Worm (Caenorhabditis elegans) whole organism, L3 larva: ENCODE data around the gene clec-137.

ENCODE experiments used
- R02D3.7 ChIP-seq: fragments of 150-350 bp; optimal IDR thresholded peaks from 2 replicates; lab custom pipeline; 2014; ENCODE audit warnings: missing biosample characterization, missing genetic modification characterization
- ZK546.5 ChIP-seq: sonication (generic microtip); optimal IDR thresholded peaks from 2 replicates; lab custom pipeline; 2017; ENCODE audit warnings: missing biosample characterization, missing genetic modification characterization
- aly-2 ChIP-seq: fragments of 150-350 bp; optimal IDR thresholded peaks from 2 replicates; lab custom pipeline; 2014; ENCODE audit warnings: missing biosample characterization, missing genetic modification characterization
- ceh-16 ChIP-seq: sonication (generic microtip); optimal IDR thresholded peaks from 2 replicates; lab custom pipeline; 2017; ENCODE audit warnings: missing biosample characterization, missing genetic modification characterization
- ceh-28 ChIP-seq: fragments of 150-350 bp; optimal IDR thresholded peaks from 2 replicates; lab custom pipeline; 2014; ENCODE audit warnings: missing biosample characterization, missing genetic modification reagents, missing genetic modification characterization
- ceh-9 ChIP-seq: sonication (generic microtip); optimal IDR thresholded peaks from 2 replicates; lab custom pipeline; 2018; ENCODE audit warnings: missing biosample characterization, missing genetic modification characterization
- egl-27 ChIP-seq: sonication (generic microtip); optimal IDR thresholded peaks from 4 replicates; lab custom pipeline; 2017; ENCODE audit warnings: missing biosample characterization, missing genetic modification reagents, missing genetic modification characterization
- egl-5 ChIP-seq: fragments of 150-350 bp; optimal IDR thresholded peaks from 2 replicates; lab custom pipeline; 2017; ENCODE audit warnings: missing biosample characterization, missing genetic modification reagents, missing genetic modification characterization, inconsistent platforms
- elt-1 ChIP-seq: fragments of 150-350 bp; optimal IDR thresholded peaks from 2 replicates; lab custom pipeline; 2014; ENCODE audit warnings: missing biosample characterization, missing genetic modification characterization
- elt-2 ChIP-seq: sonication (generic microtip); optimal IDR thresholded peaks from 2 replicates; lab custom pipeline; 2016; ENCODE audit warnings: missing genetic modification reagents, mild to moderate bottlenecking, missing genetic modification characterization, missing compliant biosample characterization
- elt-3 ChIP-seq, 3 experiments: fragments of 150-350 bp in 1 of 3; sonication (generic microtip) in 2 of 3; optimal IDR thresholded peaks; 2 replicates in 2 of 3; 4 replicates in 1 of 3; lab custom pipeline; 2014 to 2017; ENCODE audit warnings: missing biosample characterization in 3 of 3, missing genetic modification characterization in 3 of 3
- eor-1 ChIP-seq, 2 experiments: fragments of 150-350 bp; optimal IDR thresholded peaks; 2 replicates each; lab custom pipeline; 2014 to 2018; ENCODE audit warnings: missing biosample characterization in 2 of 2, missing genetic modification characterization in 2 of 2
- fkh-10 ChIP-seq: sonication (generic microtip); optimal IDR thresholded peaks from 2 replicates; lab custom pipeline; 2017; ENCODE audit warnings: missing biosample characterization, missing genetic modification reagents, missing genetic modification characterization
- fos-1 ChIP-seq: fragments of 150-350 bp; optimal IDR thresholded peaks from 2 replicates; lab custom pipeline; 2014; ENCODE audit warnings: missing biosample characterization, missing genetic modification characterization
- hmg-11 ChIP-seq: sonication (generic microtip); optimal IDR thresholded peaks from 2 replicates; lab custom pipeline; 2016; ENCODE audit warnings: missing genetic modification characterization, missing compliant biosample characterization
- lin-15B ChIP-seq: fragments of 150-350 bp; optimal IDR thresholded peaks from 2 replicates; lab custom pipeline; 2014; ENCODE audit warnings: missing biosample characterization, missing genetic modification characterization
- lin-39 ChIP-seq: fragments of 150-350 bp; optimal IDR thresholded peaks from 2 replicates; lab custom pipeline; 2018; ENCODE audit warnings: missing biosample characterization, missing genetic modification reagents, missing genetic modification characterization
- lsy-12 ChIP-seq: sonication (generic microtip); optimal IDR thresholded peaks from 2 replicates; lab custom pipeline; 2016; ENCODE audit warnings: mild to moderate bottlenecking, missing genetic modification characterization, missing compliant biosample characterization
- nhr-11 ChIP-seq: fragments of 150-350 bp; optimal IDR thresholded peaks from 2 replicates; lab custom pipeline; 2014; ENCODE audit warnings: missing biosample characterization, missing genetic modification characterization
- nhr-12 ChIP-seq: fragments of 150-350 bp; optimal IDR thresholded peaks from 2 replicates; lab custom pipeline; 2014; ENCODE audit warnings: missing biosample characterization, missing genetic modification characterization
- nhr-23 ChIP-seq: fragments of 150-350 bp; optimal IDR thresholded peaks from 2 replicates; lab custom pipeline; 2014; ENCODE audit warnings: missing biosample characterization, missing genetic modification reagents, missing genetic modification characterization
- nhr-237 ChIP-seq: fragments of 150-350 bp; optimal IDR thresholded peaks from 2 replicates; lab custom pipeline; 2014; ENCODE audit warnings: missing biosample characterization, missing genetic modification characterization
- nhr-25 ChIP-seq: sonication (generic microtip); optimal IDR thresholded peaks from 2 replicates; lab custom pipeline; 2017; ENCODE audit warnings: missing biosample characterization, missing genetic modification characterization
- nhr-28 ChIP-seq: fragments of 150-350 bp; optimal IDR thresholded peaks from 2 replicates; lab custom pipeline; 2014; ENCODE audit warnings: missing biosample characterization, missing genetic modification characterization
- nhr-76 ChIP-seq: fragments of 150-350 bp; sonication (generic microtip); optimal IDR thresholded peaks from 5 replicates; lab custom pipeline; 2014; ENCODE audit warnings: missing biosample characterization, missing genetic modification characterization
- nhr-77 ChIP-seq: fragments of 150-350 bp; optimal IDR thresholded peaks from 2 replicates; lab custom pipeline; 2014; ENCODE audit warnings: missing biosample characterization, missing genetic modification characterization
- pha-4 ChIP-seq: fragments of 150-350 bp; optimal IDR thresholded peaks from 2 replicates; lab custom pipeline; 2014; ENCODE audit warnings: missing biosample characterization, missing genetic modification reagents, missing genetic modification characterization
- skn-1 ChIP-seq: fragments of 150-350 bp; optimal IDR thresholded peaks from 2 replicates; lab custom pipeline; 2014; ENCODE audit warnings: missing biosample characterization, missing genetic modification characterization
- snpc-4 ChIP-seq: fragments of 150-350 bp; optimal IDR thresholded peaks from 2 replicates; lab custom pipeline; 2014; ENCODE audit warnings: missing biosample characterization, missing genetic modification characterization
- tbx-2 ChIP-seq: sonication (generic microtip); optimal IDR thresholded peaks from 2 replicates; lab custom pipeline; 2016; ENCODE audit warnings: mild to moderate bottlenecking, missing genetic modification characterization, missing compliant biosample characterization
- unc-62 ChIP-seq: fragments of 150-350 bp; sonication (generic microtip); optimal IDR thresholded peaks from 4 replicates; lab custom pipeline; 2014; ENCODE audit warnings: missing biosample characterization, missing genetic modification reagents, missing genetic modification characterization
- ztf-11 ChIP-seq: fragments of 150-350 bp; optimal IDR thresholded peaks from 2 replicates; lab custom pipeline; 2014; ENCODE audit warnings: missing biosample characterization, missing genetic modification characterization

The clec-137 gene

DNA sequence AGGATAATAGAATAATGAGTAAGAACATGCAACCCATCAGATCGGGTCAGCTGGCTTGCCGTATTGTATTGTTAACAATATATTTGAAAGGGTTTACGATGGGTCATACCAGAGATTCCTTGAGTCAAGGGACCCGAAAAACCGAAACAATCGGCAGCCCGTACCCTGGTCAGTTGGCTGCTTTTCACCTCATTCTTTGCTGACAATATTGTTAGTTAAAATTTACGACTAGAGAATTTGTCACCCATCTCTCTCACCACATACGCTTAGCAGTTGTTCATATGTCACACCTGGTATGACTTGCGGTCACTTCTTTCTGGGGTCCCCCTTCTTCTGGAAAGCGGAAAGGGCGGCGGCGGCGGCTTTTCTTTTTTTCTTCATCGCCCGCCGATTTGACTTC, 36.8 kb downstream of the clec-137 start:
- TF ChIP-seq nhr-28 (tag; lab: Kevin White, UChicago) (no peak), fkh-10 (GFP tag; lab: Kevin White, UChicago) (no peak), lin-39 (no peak), elt-3 (tag; optimal IDR thresholded peaks at IDR 0.05; lab: Kevin White, UChicago) (no peak), nhr-23 (tag; lab: Kevin White, UChicago) (no peak), skn-1 (tag; lab: Kevin White, UChicago) (no peak), egl-5 (tag; lab: Kevin White, UChicago) (no peak), eor-1 (tag; optimal IDR thresholded peaks at IDR 0.05; lab: Kevin White, UChicago) (no peak), egl-27 (no peak), pha-4 (tag; lab: Kevin White, UChicago) (no peak)

DNA sequence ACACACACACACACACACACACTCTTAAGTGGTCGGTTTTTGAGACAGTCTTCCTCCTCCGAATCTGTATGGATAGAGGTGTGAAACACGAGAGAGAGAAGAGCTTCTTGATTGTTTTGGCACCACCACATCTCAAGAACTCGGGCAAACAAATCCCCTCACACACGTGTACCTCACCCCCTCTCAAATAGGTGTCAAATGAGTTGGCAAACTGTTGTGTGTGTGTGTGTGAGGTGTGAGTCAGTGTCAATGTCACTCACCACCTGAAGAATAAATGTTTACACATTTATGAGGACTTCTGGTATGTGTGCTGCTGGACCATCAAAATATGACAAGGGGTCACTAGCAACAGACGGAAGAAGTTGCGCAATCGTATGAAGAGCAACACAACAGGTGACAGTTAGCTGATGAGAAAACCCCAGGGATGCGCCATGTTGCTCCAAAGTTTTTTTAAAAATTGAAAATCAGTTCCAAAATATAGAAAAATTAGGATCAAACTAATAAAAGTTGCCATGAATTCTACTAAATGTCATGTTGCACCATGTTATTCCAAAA, 37.9 kb downstream of the clec-137 start:
- no peak for TF ChIP-seq nhr-77 (tag; lab: Kevin White, UChicago)
- no peak for TF ChIP-seq fkh-10 (GFP tag; lab: Kevin White, UChicago)
- peak; percentile 77 for TF ChIP-seq pha-4 (tag; lab: Kevin White, UChicago)
- no peak for TF ChIP-seq unc-62 (GFP tag; lab: Kevin White, UChicago)
- no peak for TF ChIP-seq elt-2 (tag; lab: Kevin White, UChicago)
- TF ChIP-seq ztf-11 (tag; lab: Kevin White, UChicago) = no peak

DNA sequence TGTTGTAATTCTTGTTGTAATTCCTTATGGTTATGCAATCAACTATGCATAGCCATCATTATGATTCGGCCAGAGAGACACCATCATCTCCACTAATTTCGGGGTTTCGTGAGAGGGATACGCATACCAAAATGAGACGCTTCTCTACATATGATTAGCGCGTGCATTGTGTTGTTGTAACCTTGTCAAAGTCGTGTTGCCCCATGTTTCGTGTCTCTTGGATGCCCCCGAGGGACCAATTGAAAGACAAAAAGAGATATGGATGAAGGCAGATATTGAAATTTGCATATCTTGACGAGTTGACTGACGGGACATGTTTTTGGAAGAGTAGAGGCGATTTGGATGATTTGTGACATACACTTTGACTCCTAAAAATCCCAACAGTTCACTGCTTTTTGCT, 38.5 kb downstream of the clec-137 start:
- TF ChIP-seq ztf-11 (tag; lab: Kevin White, UChicago) (no peak), unc-62 (GFP tag; lab: Kevin White, UChicago) (peak; percentile 58)

DNA sequence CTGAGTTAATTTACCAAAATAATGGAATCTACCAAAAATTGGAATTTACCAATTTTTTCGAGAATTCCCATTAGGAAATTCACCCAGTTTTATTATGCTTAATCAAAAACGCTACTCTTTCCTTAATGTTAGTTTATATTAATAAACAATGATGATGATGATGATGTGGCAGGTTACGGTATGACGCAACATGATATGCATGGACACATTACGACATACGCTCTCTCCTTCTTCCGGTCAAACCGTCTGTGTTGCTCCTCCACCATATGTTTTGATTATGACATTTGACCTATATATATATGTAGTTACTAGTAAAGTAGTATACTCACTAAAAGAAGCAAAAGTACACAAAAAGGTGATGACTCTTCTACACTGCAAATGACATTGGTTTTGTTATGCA, 40.5 kb downstream of the clec-137 start:
- TF ChIP-seq lin-39 = no peak
- no peak for TF ChIP-seq nhr-237 (tag; lab: Kevin White, UChicago)
- TF ChIP-seq ceh-28 (tag; lab: Kevin White, UChicago) = no peak
- no peak for TF ChIP-seq ceh-16 (tag; lab: Kevin White, UChicago)
- no peak for TF ChIP-seq unc-62 (GFP tag; lab: Kevin White, UChicago)
- no peak for TF ChIP-seq elt-2 (tag; lab: Kevin White, UChicago)
- TF ChIP-seq nhr-11 (tag; lab: Kevin White, UChicago) = no peak
- no peak for TF ChIP-seq fos-1 (tag; lab: Kevin White, UChicago)
- TF ChIP-seq elt-3 (tag; optimal IDR thresholded peaks at IDR 0.05; lab: Kevin White, UChicago) = no peak
- no peak for TF ChIP-seq snpc-4 (tag; lab: Kevin White, UChicago)
- TF ChIP-seq R02D3.7 (tag; lab: Kevin White, UChicago) = no peak
- TF ChIP-seq tbx-2 (tag; lab: Kevin White, UChicago) = no peak
- no peak for TF ChIP-seq skn-1 (tag; lab: Kevin White, UChicago)

DNA sequence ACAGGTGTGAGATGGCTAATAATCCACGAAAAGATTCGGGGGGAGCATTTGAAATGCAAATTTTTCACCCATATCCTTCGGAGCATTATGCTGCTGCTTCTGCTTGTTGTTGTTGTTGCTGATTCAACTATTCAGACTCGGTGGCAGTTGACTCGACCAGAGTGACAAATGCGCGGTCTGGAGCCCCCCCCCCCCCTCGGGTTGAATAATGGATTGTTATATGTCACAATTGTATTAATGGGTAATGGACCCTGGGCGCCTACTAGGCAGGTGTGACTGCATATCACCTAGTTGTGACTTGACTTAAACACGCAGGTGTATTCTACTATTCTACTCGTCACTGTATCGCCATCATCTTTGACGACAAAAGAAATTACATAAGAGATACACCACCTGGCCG, 42.3 kb downstream of the clec-137 start:
- TF ChIP-seq aly-2 (tag; lab: Kevin White, UChicago) = no peak
- no peak for TF ChIP-seq nhr-12 (tag; lab: Kevin White, UChicago)
- no peak for TF ChIP-seq ceh-9
- no peak for TF ChIP-seq lin-15B
- TF ChIP-seq lsy-12 (tag; lab: Kevin White, UChicago) = peak; percentile 25
- peak; percentile 79 for TF ChIP-seq lin-39
- TF ChIP-seq ZK546.5 (tag; lab: Kevin White, UChicago) = no peak
- no peak for TF ChIP-seq nhr-23 (tag; lab: Kevin White, UChicago)

DNA sequence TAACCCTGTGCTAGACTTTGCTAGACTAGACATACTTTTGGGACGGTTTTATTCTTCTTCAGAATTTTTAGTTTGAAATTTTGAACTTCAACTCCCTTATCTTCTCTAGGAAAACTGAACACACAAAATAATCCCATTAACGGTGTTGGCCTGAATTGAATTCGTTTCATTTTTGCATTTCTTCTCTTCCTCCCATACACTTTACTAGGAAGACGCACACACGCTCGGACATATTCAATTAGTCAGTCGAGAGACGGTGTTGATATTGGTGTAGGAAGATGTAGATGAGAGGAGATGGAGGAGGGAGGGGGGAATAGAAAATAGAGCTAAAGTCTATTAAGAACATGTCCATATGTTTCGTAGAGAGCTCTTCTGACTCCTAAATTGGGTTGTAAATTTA, 43.2 kb downstream of the clec-137 start:
- no peak for TF ChIP-seq lin-15B
- no peak for TF ChIP-seq nhr-237 (tag; lab: Kevin White, UChicago)
- TF ChIP-seq R02D3.7 (tag; lab: Kevin White, UChicago) = no peak
- no peak for TF ChIP-seq nhr-28 (tag; lab: Kevin White, UChicago)

DNA sequence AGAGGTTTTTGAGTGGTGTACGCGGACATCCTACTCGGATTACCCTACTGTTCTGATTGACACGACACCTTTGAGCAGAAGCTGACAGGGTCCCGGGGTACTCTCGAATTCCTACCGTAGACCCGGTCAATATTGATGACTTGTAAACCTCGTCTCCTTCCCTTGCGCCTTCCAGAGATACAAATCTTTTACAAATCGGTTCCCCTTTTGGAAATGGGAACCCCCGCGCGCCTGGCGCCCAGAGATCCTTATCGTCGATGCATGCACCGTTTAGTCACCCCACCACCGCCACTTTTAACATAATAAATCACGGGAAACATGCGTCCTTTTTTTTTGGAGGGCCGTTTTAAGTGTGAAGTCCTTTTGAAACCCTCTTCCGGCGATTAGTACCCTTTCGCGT, 44.8 kb downstream of the clec-137 start:
- no peak for TF ChIP-seq hmg-11 (tag; lab: Kevin White, UChicago)
- TF ChIP-seq nhr-77 (tag; lab: Kevin White, UChicago) = no peak
- TF ChIP-seq elt-1 (tag; lab: Kevin White, UChicago) = peak; percentile 79
- TF ChIP-seq nhr-76 (tag; lab: Kevin White, UChicago) = no peak
- TF ChIP-seq tbx-2 (tag; lab: Kevin White, UChicago) = no peak
- TF ChIP-seq nhr-25 (tag; lab: Kevin White, UChicago) = peak; percentile 4
- TF ChIP-seq, all 47 proteins: peak for 2
